Worm (Caenorhabditis elegans): ENCODE results near the gene C16C4.1.

C16C4.1 gene

ce11 chrII:1939652-1940051 lies 45.6 kb downstream of the C16C4.1 start, which contains the start of gene ZK250.13:
TSS of gene ZK250.13 (minus strand) at chrII:1939752.
- TF ChIP-seq C16A3.4 (tag; optimal IDR thresholded peaks at IDR 0.05): no peak
- no peak for TF ChIP-seq zip-4 (GFP tag; optimal IDR thresholded peaks at IDR 0.05)
- TF ChIP-seq ces-1 (GFP tag; optimal IDR thresholded peaks at IDR 0.05): no peak
- TF ChIP-seq Y116A8C.19 (tag; optimal IDR thresholded peaks at IDR 0.05; ENCODE audit: borderline replicate concordance): no peak
- TF ChIP-seq pag-3 (tag; optimal IDR thresholded peaks at IDR 0.05; ENCODE audit: borderline replicate concordance, insufficient read depth): no peak
- no peak for TF ChIP-seq hlh-17 (GFP tag; optimal IDR thresholded peaks at IDR 0.05; ENCODE audit: borderline replicate concordance)
- peak; percentile 36 for TF ChIP-seq elt-2 (tag; optimal IDR thresholded peaks at IDR 0.05)

Measured in whole organism, L1 larva.